Fruit fly (Drosophila melanogaster): ENCODE data around the gene Agpat1.

- TF ChIP-seq psq (optimal IDR thresholded peaks at IDR 0.05), result no peak
- no peak for TF ChIP-seq ttk (optimal IDR thresholded peaks at IDR 0.05)
- no peak for TF ChIP-seq insv (optimal IDR thresholded peaks at IDR 0.05)
- TF ChIP-seq Sin3A (optimal IDR thresholded peaks at IDR 0.05), result no peak
- TF ChIP-seq h (optimal IDR thresholded peaks at IDR 0.05), result no peak
- no peak for TF ChIP-seq Myc (optimal IDR thresholded peaks at IDR 0.05)
These were observed 40.5 kb upstream of the Agpat1 start for dm6 chrX:12724287-12725186.

All from Kc167 (cell line).